Fruit fly (Drosophila melanogaster) whole organism, prepupa: ENCODE measurements around the gene CG6865.

Experiments
- CG10631 ChIP-seq: fragments of 200-800 bp; sonication (Bioruptor generic); optimal IDR thresholded peaks from 2 replicates; lab custom pipeline; 2016; ENCODE audit warnings: missing biosample characterization, missing genetic modification characterization
- CG11762 ChIP-seq: fragments of 200-800 bp; sonication (Bioruptor generic); optimal IDR thresholded peaks from 3 replicates; lab custom pipeline; 2016; ENCODE audit warnings: missing biosample characterization, missing genetic modification characterization; ENCODE audit not compliant: insufficient read depth
- CG6163 ChIP-seq: fragments of 200-800 bp; sonication (Bioruptor generic); IDR thresholded peaks from 3 replicates; pipeline ENCODE4 v1.3.6; 2022; ENCODE audit warnings: missing biosample characterization, missing genetic modification characterization
- CG6276 ChIP-seq: fragments of 200-800 bp; sonication (Bioruptor generic); optimal IDR thresholded peaks from 2 replicates; lab custom pipeline; 2017; ENCODE audit warnings: missing biosample characterization, mild to moderate bottlenecking, missing genetic modification characterization
- Gug ChIP-seq: fragments of 200-800 bp; sonication (Bioruptor generic); IDR thresholded peaks from 2 replicates; pipeline ENCODE4 v1.3.6; 2022; ENCODE audit warnings: missing biosample characterization, missing genetic modification characterization
- Hr4 ChIP-seq: fragments of 200-800 bp; sonication (Bioruptor generic); optimal IDR thresholded peaks from 3 replicates; lab custom pipeline; 2016; ENCODE audit warnings: missing biosample characterization, missing genetic modification characterization
- Met ChIP-seq: fragments of 200-800 bp; sonication (Bioruptor generic); optimal IDR thresholded peaks from 3 replicates; lab custom pipeline; 2016; ENCODE audit warnings: missing biosample characterization, missing genetic modification characterization
- OdsH ChIP-seq: fragments of 200-800 bp; sonication (Bioruptor generic); optimal IDR thresholded peaks from 3 replicates; lab custom pipeline; 2016; ENCODE audit warnings: missing biosample characterization, missing genetic modification characterization
- Sox102F ChIP-seq: fragments of 200-800 bp; sonication (Bioruptor generic); optimal IDR thresholded peaks from 2 replicates; lab custom pipeline; 2016; ENCODE audit warnings: missing biosample characterization, mild to moderate bottlenecking, missing genetic modification characterization
- cyc ChIP-seq: fragments of 200-800 bp; sonication (Bioruptor generic); optimal IDR thresholded peaks from 3 replicates; lab custom pipeline; 2016; ENCODE audit warnings: missing biosample characterization, missing genetic modification characterization
- spab ChIP-seq: fragments of 200-800 bp; sonication (Bioruptor generic); optimal IDR thresholded peaks from 2 replicates; lab custom pipeline; 2017; ENCODE audit warnings: missing biosample characterization, mild to moderate bottlenecking, missing genetic modification characterization, missing genetic modification reagents
- vri ChIP-seq: fragments of 200-800 bp; sonication (Bioruptor generic); optimal IDR thresholded peaks from 3 replicates; lab custom pipeline; 2016; ENCODE audit warnings: missing biosample characterization, mild to moderate bottlenecking, missing genetic modification characterization

dm6 chr3L:18860467-18860866 lies 3.0 kb upstream of the CG6865 start:
- no peak for TF ChIP-seq CG6163
- no peak for TF ChIP-seq CG6276
- no peak for TF ChIP-seq cyc (GFP tag; lab: Kevin White, UChicago)
- TF ChIP-seq CG10631 (GFP tag; lab: Kevin White, UChicago): no peak
- TF ChIP-seq OdsH: no peak
- no peak for TF ChIP-seq CG11762
- TF ChIP-seq vri (GFP tag; lab: Kevin White, UChicago): no peak
- TF ChIP-seq Sox102F (GFP tag; lab: Kevin White, UChicago): no peak
- TF ChIP-seq Gug: no peak
- no peak for TF ChIP-seq Met (GFP tag; lab: Kevin White, UChicago)
- no peak for TF ChIP-seq Hr4 (GFP tag; lab: Kevin White, UChicago)
- TF ChIP-seq spab (GFP tag; lab: Kevin White, UChicago): no peak
